Worm (Caenorhabditis elegans) whole organism, L4 larva: ENCODE data around the gene nhr-95.

Experiments used
- aha-1 ChIP-seq: fragments of 150-350 bp; peaks from one replicate; lab custom pipeline; 2014; ENCODE audit warnings: missing biosample characterization, missing genetic modification characterization
- zip-2 ChIP-seq: fragments of 150-350 bp; optimal IDR thresholded peaks from 2 replicates; lab custom pipeline; 2014; ENCODE audit warnings: missing biosample characterization, missing genetic modification characterization

ce11 chrV:19044753-19045152, 37.7 kb downstream of the nhr-95 start, which contains the start of gene asp-15:
- TF ChIP-seq zip-2 (tag; lab: Kevin White, UChicago) (no peak), aha-1 (no peak)
